Worm (Caenorhabditis elegans): ENCODE results near the gene K09F6.9.

ce11 chrII:2253676-2254075 lies 28.8 kb downstream of the K09F6.9 start:
- TF ChIP-seq nhr-237 (tag; optimal IDR thresholded peaks at IDR 0.05) (no peak), sem-2 (GFP tag; optimal IDR thresholded peaks at IDR 0.05) (no peak), snpc-4 (tag; optimal IDR thresholded peaks at IDR 0.05) (no peak), hlh-1 (tag; optimal IDR thresholded peaks at IDR 0.05) (no peak), nhr-12 (tag; optimal IDR thresholded peaks at IDR 0.05) (no peak), drap-1 (GFP tag; optimal IDR thresholded peaks at IDR 0.05) (no peak), nhr-2 (tag; optimal IDR thresholded peaks at IDR 0.05) (no peak), unc-62 (GFP tag; optimal IDR thresholded peaks at IDR 0.05) (no peak), ceh-43 (GFP tag; optimal IDR thresholded peaks at IDR 0.05) (no peak), unc-120 (tag; optimal IDR thresholded peaks at IDR 0.05; ENCODE audit: poor library complexity, severe bottlenecking) (no peak), lsy-2 (tag; optimal IDR thresholded peaks at IDR 0.05) (no peak), mls-2 (tag; optimal IDR thresholded peaks at IDR 0.05) (no peak), ztf-11 (tag; optimal IDR thresholded peaks at IDR 0.05) (no peak), bed-3 (GFP tag; optimal IDR thresholded peaks at IDR 0.05) (no peak)
